Worm (Caenorhabditis elegans) whole organism, L1 larva: Measurements from ENCODE around the gene nhr-258.

Experiments
- Y116A8C.19 ChIP-seq: sonication (generic microtip); optimal IDR thresholded peaks from 2 replicates; lab custom pipeline; 2016; ENCODE audit warnings: missing compliant biosample characterization, missing genetic modification characterization, borderline replicate concordance
- alr-1 ChIP-seq: fragments of 200-800 bp; sonication (Bioruptor generic); optimal IDR thresholded peaks from 2 replicates; lab custom pipeline; 2018; ENCODE audit warnings: borderline replicate concordance, mild to moderate bottlenecking, missing genetic modification characterization, missing compliant biosample characterization
- ama-1 ChIP-seq: fragments of 150-350 bp; optimal IDR thresholded peaks from 2 replicates; lab custom pipeline; 2014
- blmp-1 ChIP-seq: fragments of 150-350 bp; optimal IDR thresholded peaks from 2 replicates; lab custom pipeline; 2014; ENCODE audit warnings: missing biosample characterization, missing genetic modification characterization
- efl-1 ChIP-seq, 4 experiments: fragments of 150-350 bp; optimal IDR thresholded peaks in 3 of 4; peaks in 1 of 4; 1 replicate in 1 of 4; 2 replicates in 3 of 4; lab custom pipeline; 2014; ENCODE audit warnings: missing biosample characterization in 2 of 4, missing genetic modification characterization in 2 of 4, missing genetic modification reagents in 2 of 4
- elt-2 ChIP-seq: sonication (generic microtip); optimal IDR thresholded peaks from 2 replicates; lab custom pipeline; 2016; ENCODE audit warnings: missing genetic modification characterization, mild to moderate bottlenecking, inconsistent platforms, missing compliant biosample characterization, missing genetic modification reagents
- fkh-10 ChIP-seq: sonication (generic microtip); optimal IDR thresholded peaks from 2 replicates; lab custom pipeline; 2017; ENCODE audit warnings: missing biosample characterization, missing genetic modification reagents, missing genetic modification characterization
- nhr-12 ChIP-seq: sonication (generic microtip); optimal IDR thresholded peaks from 2 replicates; lab custom pipeline; 2017; ENCODE audit warnings: missing biosample characterization, missing genetic modification characterization
- pag-3 ChIP-seq: sonication (generic microtip); optimal IDR thresholded peaks from 2 replicates; lab custom pipeline; 2017; ENCODE audit warnings: missing genetic modification characterization, mild to moderate bottlenecking, missing compliant biosample characterization, antibody characterized with exemption, borderline replicate concordance; ENCODE audit not compliant: insufficient read depth
- rnt-1 ChIP-seq: sonication (generic microtip); optimal IDR thresholded peaks from 2 replicates; lab custom pipeline; 2016; ENCODE audit warnings: mild to moderate bottlenecking, missing genetic modification characterization, moderate library complexity, missing compliant biosample characterization
- ztf-11 ChIP-seq, 2 experiments: sonication (generic microtip); optimal IDR thresholded peaks; 2 replicates each; lab custom pipeline; 2016 to 2017; ENCODE audit warnings: missing genetic modification characterization in 2 of 2, missing biosample characterization in 1 of 2, missing compliant biosample characterization in 1 of 2

DNA sequence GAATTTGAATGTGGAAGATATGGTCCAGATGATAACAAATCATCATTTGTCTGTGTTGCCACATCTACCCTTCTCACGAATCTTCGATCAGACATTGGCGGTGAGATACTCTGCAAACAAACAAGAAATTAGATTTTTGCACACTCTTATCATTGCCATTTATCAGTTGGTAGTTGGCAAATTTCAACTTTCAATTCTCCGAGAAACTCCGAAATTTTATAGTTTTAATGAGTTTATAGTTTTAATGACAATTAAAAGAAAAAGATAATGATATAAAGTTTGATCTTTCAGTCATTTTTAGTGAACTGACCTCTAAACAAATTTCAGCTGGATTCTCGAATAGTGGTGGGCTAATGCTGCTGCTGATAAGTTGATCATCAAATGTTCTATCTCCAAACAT, 20.9 kb upstream of the nhr-258 start:
- TF ChIP-seq elt-2 (tag; lab: Kevin White, UChicago) (peak; percentile 14), nhr-12 (tag; lab: Kevin White, UChicago) (no peak), blmp-1 (tag; lab: Kevin White, UChicago) (no peak), fkh-10 (GFP tag; lab: Kevin White, UChicago) (no peak), efl-1 (optimal IDR thresholded peaks at IDR 0.05; lab: Kevin White, UChicago) (no peak), efl-1 (GFP tag; optimal IDR thresholded peaks at IDR 0.05 in 1 of 2; lab: Kevin White, UChicago) (no peak), pag-3 (tag; lab: Kevin White, UChicago) (no peak), Y116A8C.19 (tag; lab: Kevin White, UChicago) (no peak), rnt-1 (tag; lab: Kevin White, UChicago) (no peak), ztf-11 (tag; optimal IDR thresholded peaks at IDR 0.05; lab: Kevin White, UChicago) (no peak), alr-1 (tag; lab: Kevin White, UChicago) (no peak), ama-1 (lab: Kevin White, UChicago) (no peak)
